Fruit fly (Drosophila melanogaster): Measurements from ENCODE around the gene smg.
A peak's percentile ranks its signal among the peaks of the same experiment; 100 is the strongest.

- TF ChIP-seq psq (GFP tag; optimal IDR thresholded peaks at IDR 0.05) (peak; percentile 74), Abd-B (GFP tag; optimal IDR thresholded peaks at IDR 0.05) (no peak), ey (GFP tag; optimal IDR thresholded peaks at IDR 0.05) (peak; percentile 70), brk (GFP tag; optimal IDR thresholded peaks at IDR 0.05) (no peak), usp (GFP tag; optimal IDR thresholded peaks at IDR 0.05) (no peak), dsf (GFP tag; optimal IDR thresholded peaks at IDR 0.05; ENCODE audit: borderline replicate concordance) (no peak), jim (GFP tag; optimal IDR thresholded peaks at IDR 0.05) (no peak), GATAd (GFP tag; optimal IDR thresholded peaks at IDR 0.05) (peak; percentile 60), Myc (optimal IDR thresholded peaks at IDR 0.05) (no peak), dl (GFP tag; optimal IDR thresholded peaks at IDR 0.05; ENCODE audit: insufficient read depth in 1 of 2, partially characterized antibody in 2 of 2) (no peak), sage (GFP tag; optimal IDR thresholded peaks at IDR 0.05) (no peak), foxo (GFP tag; optimal IDR thresholded peaks at IDR 0.05) (peak in 1 of 2 experiments; percentile 61)
Observed at dm6 chr3L:8974478-8975477, 23.0 kb downstream of the smg start, which contains the start of the genes pix and Srp68.
